Worm (Caenorhabditis elegans) whole organism, mixed stage, embryonic: Measurements from ENCODE around the gene Y7A9A.1.

Experiments
- bed-3 ChIP-seq: fragments of 200-800 bp; sonication (Bioruptor generic); optimal IDR thresholded peaks from 3 replicates; lab custom pipeline; 2018; ENCODE audit warnings: mild to moderate bottlenecking, missing genetic modification characterization, moderate library complexity, missing compliant biosample characterization
- blmp-1 ChIP-seq: fragments of 150-350 bp; optimal IDR thresholded peaks from 2 replicates; lab custom pipeline; 2014; ENCODE audit warnings: missing biosample characterization, missing genetic modification characterization
- ceh-83 ChIP-seq: fragments of 200-800 bp; sonication (Bioruptor generic); optimal IDR thresholded peaks from 2 replicates; lab custom pipeline; 2018; ENCODE audit warnings: mild to moderate bottlenecking, missing genetic modification characterization, missing compliant biosample characterization
- ces-1 ChIP-seq: fragments of 150-350 bp; optimal IDR thresholded peaks from 2 replicates; lab custom pipeline; 2014; ENCODE audit warnings: missing biosample characterization, missing genetic modification reagents, missing genetic modification characterization
- cnd-1 ChIP-seq: fragments of 200-800 bp; sonication (Bioruptor generic); optimal IDR thresholded peaks from 2 replicates; lab custom pipeline; 2018; ENCODE audit warnings: mild to moderate bottlenecking, missing genetic modification characterization, missing compliant biosample characterization
- drap-1 ChIP-seq: fragments of 200-800 bp; sonication (Bioruptor generic); optimal IDR thresholded peaks from 3 replicates; lab custom pipeline; 2018; ENCODE audit warnings: mild to moderate bottlenecking, missing genetic modification characterization, missing compliant biosample characterization
- elt-1 ChIP-seq: sonication (generic microtip); optimal IDR thresholded peaks from 2 replicates; lab custom pipeline; 2017; ENCODE audit warnings: missing genetic modification characterization, mild to moderate bottlenecking, missing compliant biosample characterization, antibody characterized with exemption, moderate library complexity, borderline replicate concordance; ENCODE audit not compliant: insufficient read depth
- elt-3 ChIP-seq: fragments of 150-350 bp; optimal IDR thresholded peaks from 2 replicates; lab custom pipeline; 2014; ENCODE audit warnings: missing biosample characterization, missing genetic modification characterization
- flh-1 ChIP-seq: fragments of 200-800 bp; sonication (Bioruptor generic); optimal IDR thresholded peaks from 2 replicates; lab custom pipeline; 2018; ENCODE audit warnings: mild to moderate bottlenecking, missing genetic modification characterization, moderate library complexity, missing compliant biosample characterization
- ham-2 ChIP-seq: fragments of 200-800 bp; sonication (Bioruptor generic); optimal IDR thresholded peaks from 2 replicates; lab custom pipeline; 2018; ENCODE audit warnings: mild to moderate bottlenecking, missing genetic modification characterization, missing compliant biosample characterization
- lin-13 ChIP-seq: fragments of 150-350 bp; optimal IDR thresholded peaks from 2 replicates; lab custom pipeline; 2014; ENCODE audit warnings: missing biosample characterization, missing genetic modification characterization
- lin-32 ChIP-seq: fragments of 200-800 bp; sonication (Bioruptor generic); optimal IDR thresholded peaks from 2 replicates; lab custom pipeline; 2018; ENCODE audit warnings: mild to moderate bottlenecking, missing genetic modification characterization, missing compliant biosample characterization
- mab-5 ChIP-seq: fragments of 150-350 bp; optimal IDR thresholded peaks from 2 replicates; lab custom pipeline; 2014; ENCODE audit warnings: missing biosample characterization, missing genetic modification characterization
- mep-1 ChIP-seq: fragments of 150-350 bp; optimal IDR thresholded peaks from 2 replicates; lab custom pipeline; 2017; ENCODE audit warnings: missing biosample characterization, missing genetic modification reagents, missing genetic modification characterization, inconsistent platforms
- mls-2 ChIP-seq: sonication (generic microtip); optimal IDR thresholded peaks from 2 replicates; lab custom pipeline; 2016; ENCODE audit warnings: mild to moderate bottlenecking, missing genetic modification characterization, moderate library complexity, missing compliant biosample characterization
- nhr-12 ChIP-seq: fragments of 150-350 bp; optimal IDR thresholded peaks from 2 replicates; lab custom pipeline; 2014; ENCODE audit warnings: missing biosample characterization, missing genetic modification characterization
- nhr-2 ChIP-seq: fragments of 150-350 bp; optimal IDR thresholded peaks from 2 replicates; lab custom pipeline; 2014; ENCODE audit warnings: missing biosample characterization, missing genetic modification characterization
- nhr-237 ChIP-seq: fragments of 150-350 bp; optimal IDR thresholded peaks from 2 replicates; lab custom pipeline; 2014; ENCODE audit warnings: missing biosample characterization, missing genetic modification characterization
- nhr-28 ChIP-seq: fragments of 150-350 bp; optimal IDR thresholded peaks from 2 replicates; lab custom pipeline; 2014; ENCODE audit warnings: missing biosample characterization, missing genetic modification characterization
- nhr-76 ChIP-seq: sonication (generic microtip); optimal IDR thresholded peaks from 2 replicates; lab custom pipeline; 2017; ENCODE audit warnings: missing biosample characterization, missing genetic modification characterization
- pha-4 ChIP-seq: fragments of 150-350 bp; optimal IDR thresholded peaks from 2 replicates; lab custom pipeline; 2018; ENCODE audit warnings: missing biosample characterization, missing genetic modification reagents, missing genetic modification characterization
- sem-2 ChIP-seq: fragments of 200-800 bp; sonication (Bioruptor generic); optimal IDR thresholded peaks from 2 replicates; lab custom pipeline; 2018; ENCODE audit warnings: mild to moderate bottlenecking, missing genetic modification characterization, missing compliant biosample characterization
- snpc-4 ChIP-seq: fragments of 150-350 bp; optimal IDR thresholded peaks from 2 replicates; lab custom pipeline; 2014; ENCODE audit warnings: missing biosample characterization, missing genetic modification characterization
- sptf-1 ChIP-seq: sonication (generic microtip); optimal IDR thresholded peaks from 2 replicates; lab custom pipeline; 2017; ENCODE audit warnings: mild to moderate bottlenecking, missing genetic modification characterization, moderate library complexity, missing compliant biosample characterization
- tbx-8 ChIP-seq: fragments of 200-800 bp; sonication (Bioruptor generic); optimal IDR thresholded peaks from 2 replicates; lab custom pipeline; 2018; ENCODE audit warnings: mild to moderate bottlenecking, missing genetic modification characterization, moderate library complexity, missing compliant biosample characterization
- unc-120 ChIP-seq: sonication (generic microtip); optimal IDR thresholded peaks from 2 replicates; lab custom pipeline; 2017; ENCODE audit warnings: missing genetic modification characterization, missing compliant biosample characterization; ENCODE audit not compliant: poor library complexity, severe bottlenecking
- unc-39 ChIP-seq: fragments of 150-350 bp; optimal IDR thresholded peaks from 2 replicates; lab custom pipeline; 2014; ENCODE audit warnings: missing biosample characterization, missing genetic modification characterization
- unc-62 ChIP-seq: fragments of 150-350 bp; optimal IDR thresholded peaks from 2 replicates; lab custom pipeline; 2014; ENCODE audit warnings: missing biosample characterization, missing genetic modification reagents, missing genetic modification characterization
- ztf-11 ChIP-seq: fragments of 150-350 bp; optimal IDR thresholded peaks from 2 replicates; lab custom pipeline; 2014; ENCODE audit warnings: missing biosample characterization, missing genetic modification characterization

Gene Y7A9A.1

ce11 chrIV:16221559-16221958 is 24.7 kb downstream of the Y7A9A.1 start, which contains the start of gene srv-11:
Gene srv-11 (minus strand): TSS chrIV:16221659.
- TF ChIP-seq blmp-1 (tag; lab: Kevin White, UChicago) (no peak), unc-39 (no peak), nhr-237 (no peak), unc-120 (tag; lab: Kevin White, UChicago) (no peak), elt-3 (tag; lab: Kevin White, UChicago) (no peak), mls-2 (tag; lab: Kevin White, UChicago) (no peak), nhr-28 (tag; lab: Kevin White, UChicago) (no peak), nhr-76 (tag; lab: Kevin White, UChicago) (no peak), nhr-12 (tag; lab: Kevin White, UChicago) (no peak), lin-13 (tag; lab: Kevin White, UChicago) (no peak)

ce11 chrIV:16225747-16226146 is 28.9 kb downstream of the Y7A9A.1 start, which contains the start of gene H25K10.4:
Gene H25K10.4 (plus strand): TSS chrIV:16226047.
- no peak for TF ChIP-seq pha-4 (tag; lab: Kevin White, UChicago)
- TF ChIP-seq ztf-11 (tag; lab: Kevin White, UChicago), result no peak

ce11 chrIV:16230464-16230863 is 33.6 kb downstream of the Y7A9A.1 start:
- TF ChIP-seq sptf-1 (tag; lab: Kevin White, UChicago), result no peak
- TF ChIP-seq unc-62 (GFP tag; lab: Kevin White, UChicago), result no peak
- no peak for TF ChIP-seq ceh-83
- no peak for TF ChIP-seq mls-2 (tag; lab: Kevin White, UChicago)
- no peak for TF ChIP-seq ces-1 (GFP tag; lab: Kevin White, UChicago)
- TF ChIP-seq mab-5 (tag; lab: Kevin White, UChicago), result no peak
- TF ChIP-seq, all 35 proteins: peak for 0

ce11 chrIV:16233028-16233427 is 36.2 kb downstream of the Y7A9A.1 start, which contains the start of the genes hpa-1 and irld-39:
Gene hpa-1 (minus strand): TSS chrIV:16233128.
Gene irld-39 (plus strand): TSS chrIV:16233148.
- TF ChIP-seq unc-39 (no peak), flh-1 (no peak), drap-1 (GFP tag; lab: Kevin White, UChicago) (no peak), ztf-11 (tag; lab: Kevin White, UChicago) (no peak), unc-120 (tag; lab: Kevin White, UChicago) (no peak), mep-1 (tag; lab: Kevin White, UChicago) (no peak), blmp-1 (tag; lab: Kevin White, UChicago) (no peak), elt-3 (tag; lab: Kevin White, UChicago) (no peak), bed-3 (no peak), nhr-2 (tag; lab: Kevin White, UChicago) (no peak), cnd-1 (no peak)
- TF ChIP-seq, all 35 proteins: peak for 0

ce11 chrIV:16236827-16237226 is 40.0 kb downstream of the Y7A9A.1 start:
- TF ChIP-seq bed-3, result no peak
- no peak for TF ChIP-seq ces-1 (GFP tag; lab: Kevin White, UChicago)
- no peak for TF ChIP-seq sem-2 (GFP tag; lab: Kevin White, UChicago)
- TF ChIP-seq sptf-1 (tag; lab: Kevin White, UChicago), result no peak
- no peak for TF ChIP-seq mab-5 (tag; lab: Kevin White, UChicago)
- TF ChIP-seq nhr-12 (tag; lab: Kevin White, UChicago), result no peak
- TF ChIP-seq elt-3 (tag; lab: Kevin White, UChicago), result no peak
- TF ChIP-seq ztf-11 (tag; lab: Kevin White, UChicago), result no peak
- TF ChIP-seq mep-1 (tag; lab: Kevin White, UChicago), result no peak
- no peak for TF ChIP-seq ceh-83
- TF ChIP-seq ham-2 (GFP tag; lab: Kevin White, UChicago), result no peak
- TF ChIP-seq lin-32, result no peak
- TF ChIP-seq blmp-1 (tag; lab: Kevin White, UChicago), result no peak
- no peak for TF ChIP-seq flh-1
- TF ChIP-seq lin-13 (tag; lab: Kevin White, UChicago), result no peak
- TF ChIP-seq elt-1 (tag; lab: Kevin White, UChicago), result no peak
- TF ChIP-seq nhr-237, result no peak

ce11 chrIV:16238555-16238954 is 41.7 kb downstream of the Y7A9A.1 start, which contains the start of gene srw-61:
Gene srw-61 (minus strand): TSS chrIV:16238655.
- TF ChIP-seq unc-62 (GFP tag; lab: Kevin White, UChicago) (no peak), mep-1 (tag; lab: Kevin White, UChicago) (no peak), unc-39 (no peak), snpc-4 (tag; lab: Kevin White, UChicago) (no peak), lin-32 (no peak), drap-1 (GFP tag; lab: Kevin White, UChicago) (no peak), cnd-1 (no peak), ham-2 (GFP tag; lab: Kevin White, UChicago) (no peak), tbx-8 (GFP tag; lab: Kevin White, UChicago) (no peak), ztf-11 (tag; lab: Kevin White, UChicago) (no peak)
